Fruit fly (Drosophila melanogaster): Measurements from ENCODE around the gene CtsL4.

The CtsL4 gene

dm6 chr2L:10306518-10307260, 49.7 kb downstream of the CtsL4 start, which contains the start of the genes CG5390 and CG4968 (continued):
- TF ChIP-seq Trl (optimal IDR thresholded peaks at IDR 0.05) (no peak), Trl (GFP tag; optimal IDR thresholded peaks at IDR 0.05) (no peak), Hr3 (GFP tag; optimal IDR thresholded peaks at IDR 0.05) (peak; percentile 52), Stat92E (GFP tag; optimal IDR thresholded peaks at IDR 0.05) (no peak), p53 (GFP tag; optimal IDR thresholded peaks at IDR 0.05) (no peak), CG2202 (tag; optimal IDR thresholded peaks at IDR 0.05) (peak; percentile 17), CG10565 (GFP tag; optimal IDR thresholded peaks at IDR 0.05) (no peak), CG8944 (GFP tag; optimal IDR thresholded peaks at IDR 0.05) (no peak), CG10654 (GFP tag; optimal IDR thresholded peaks at IDR 0.05) (peak; percentile 58), usp (GFP tag; optimal IDR thresholded peaks at IDR 0.05) (no peak), CG1647 (GFP tag; optimal IDR thresholded peaks at IDR 0.05) (no peak), CG3847 (GFP tag; IDR thresholded peaks at IDR 0.05) (peak; percentile 64), sim (GFP tag; IDR thresholded peaks at IDR 0.05) (no peak), MESR4 (GFP tag; optimal IDR thresholded peaks at IDR 0.05) (peak; percentile 81), H2.0 (GFP tag; IDR thresholded peaks at IDR 0.05) (peak; percentile 64), az2 (GFP tag; optimal IDR thresholded peaks at IDR 0.05) (peak; percentile 54), Gug (GFP tag; IDR thresholded peaks at IDR 0.05) (no peak), CG42726 (GFP tag; IDR thresholded peaks at IDR 0.05; ENCODE audit: partially characterized antibody) (no peak), CG4854 (GFP tag; optimal IDR thresholded peaks at IDR 0.05) (no peak), CG4328 (GFP tag; optimal IDR thresholded peaks at IDR 0.05) (peak; percentile 70), tio (GFP tag; optimal IDR thresholded peaks at IDR 0.05) (peak; percentile 22), CHES-1-like (GFP tag; optimal IDR thresholded peaks at IDR 0.05) (no peak), ssp (GFP tag; IDR thresholded peaks at IDR 0.05) (0 out of 2 replicates have a peak, but pooled peaks have one; percentile 17), tup (GFP tag; optimal IDR thresholded peaks at IDR 0.05) (peak; percentile 35), Side (GFP tag; optimal IDR thresholded peaks at IDR 0.05) (peak; percentile 24), Sox102F (GFP tag; optimal IDR thresholded peaks at IDR 0.05) (no peak), CG11696 (GFP tag; IDR thresholded peaks at IDR 0.05) (no peak), pan (optimal IDR thresholded peaks at IDR 0.05) (no peak), pan (GFP tag; optimal IDR thresholded peaks at IDR 0.05 in 1 of 2, IDR thresholded peaks at IDR 0.05 in 1 of 2) (peak in 1 of 2 experiments; percentile 73), fru (optimal IDR thresholded peaks at IDR 0.05) (no peak), Deaf1 (tag; optimal IDR thresholded peaks at IDR 0.05) (no peak), CG32772 (GFP tag; IDR thresholded peaks at IDR 0.05) (no peak), abd-A (tag; optimal IDR thresholded peaks at IDR 0.05) (no peak), hkb (optimal IDR thresholded peaks at IDR 0.05) (no peak), hkb (GFP tag; IDR thresholded peaks at IDR 0.05) (peak; percentile 65), Hmx (GFP tag; optimal IDR thresholded peaks at IDR 0.05) (no peak), CG16815 (GFP tag; optimal IDR thresholded peaks at IDR 0.05) (peak; percentile 12), CG6854 (GFP tag; optimal IDR thresholded peaks at IDR 0.05) (no peak), chif (GFP tag; optimal IDR thresholded peaks at IDR 0.05) (no peak), CG15011 (GFP tag; optimal IDR thresholded peaks at IDR 0.05) (peak; percentile 30), pita (GFP tag; optimal IDR thresholded peaks at IDR 0.05) (no peak), Max (GFP tag; optimal IDR thresholded peaks at IDR 0.05) (peak; percentile 50), CG32532 (GFP tag; IDR thresholded peaks at IDR 0.05) (peak; percentile 78), CG6254 (GFP tag; optimal IDR thresholded peaks at IDR 0.05) (peak; percentile 59), crp (GFP tag; optimal IDR thresholded peaks at IDR 0.05) (peak in 1 of 2 experiments; percentile 31), Mrtf (GFP tag; IDR thresholded peaks at IDR 0.05) (no peak; the same call in 2 of the 3 replicates), chn (GFP tag; optimal IDR thresholded peaks at IDR 0.05) (peak; percentile 1), bsh (GFP tag; optimal IDR thresholded peaks at IDR 0.05) (peak in 1 of 2 experiments; percentile 74), CG17802 (tag; optimal IDR thresholded peaks at IDR 0.05) (peak; percentile 7), CG4404 (GFP tag; IDR thresholded peaks at IDR 0.05) (no peak), CG13775 (GFP tag; optimal IDR thresholded peaks at IDR 0.05) (peak; percentile 55)
